Worm (Caenorhabditis elegans) whole organism, late embryonic: ENCODE data around the gene cyp-25A3.

ENCODE experiments used
- C08G9.2 ChIP-seq: sonication (generic microtip); optimal IDR thresholded peaks from 2 replicates; lab custom pipeline; 2016; ENCODE audit warnings: mild to moderate bottlenecking, missing genetic modification characterization, moderate library complexity, missing compliant biosample characterization
- ahr-1 ChIP-seq: sonication (generic microtip); optimal IDR thresholded peaks from 2 replicates; lab custom pipeline; 2016; ENCODE audit warnings: missing genetic modification characterization, missing compliant biosample characterization
- ama-1 ChIP-seq: fragments of 150-350 bp; optimal IDR thresholded peaks from 2 replicates; lab custom pipeline; 2014
- ceh-14 ChIP-seq: sonication (generic microtip); optimal IDR thresholded peaks from 2 replicates; lab custom pipeline; 2016; ENCODE audit warnings: missing genotype, missing genetic modification characterization, missing compliant biosample characterization
- ceh-18 ChIP-seq: sonication (generic microtip); optimal IDR thresholded peaks from 2 replicates; lab custom pipeline; 2016; ENCODE audit warnings: missing genetic modification characterization, missing compliant biosample characterization
- ceh-19 ChIP-seq: fragments of 200-800 bp; sonication (Bioruptor generic); optimal IDR thresholded peaks from 2 replicates; lab custom pipeline; 2018; ENCODE audit warnings: mild to moderate bottlenecking, missing genetic modification characterization, missing compliant biosample characterization
- ceh-2 ChIP-seq: sonication (generic microtip); optimal IDR thresholded peaks from 2 replicates; lab custom pipeline; 2016; ENCODE audit warnings: missing genotype, missing genetic modification characterization, missing compliant biosample characterization
- ceh-22 ChIP-seq: sonication (generic microtip); optimal IDR thresholded peaks from 2 replicates; lab custom pipeline; 2017; ENCODE audit warnings: missing biosample characterization, missing genetic modification characterization
- ceh-24 ChIP-seq: sonication (generic microtip); optimal IDR thresholded peaks from 2 replicates; lab custom pipeline; 2016; ENCODE audit warnings: mild to moderate bottlenecking, missing genetic modification characterization, missing compliant biosample characterization
- ceh-30 ChIP-seq: fragments of 150-350 bp; optimal IDR thresholded peaks from 2 replicates; lab custom pipeline; 2014; ENCODE audit warnings: missing biosample characterization, missing genetic modification characterization
- ceh-31 ChIP-seq: sonication (generic microtip); optimal IDR thresholded peaks from 2 replicates; lab custom pipeline; 2016; ENCODE audit warnings: missing genetic modification characterization, missing compliant biosample characterization
- ceh-34 ChIP-seq: sonication (generic microtip); optimal IDR thresholded peaks from 2 replicates; lab custom pipeline; 2016; ENCODE audit warnings: mild to moderate bottlenecking, missing genetic modification characterization, missing compliant biosample characterization
- ceh-45 ChIP-seq: fragments of 200-800 bp; sonication (Bioruptor generic); IDR thresholded peaks from 2 replicates; pipeline ENCODE4 v1.3.6; 2022; ENCODE audit warnings: missing genetic modification reagents, missing genetic modification characterization, missing compliant biosample characterization
- ceh-48 ChIP-seq: sonication (generic microtip); optimal IDR thresholded peaks from 2 replicates; lab custom pipeline; 2016; ENCODE audit warnings: missing genetic modification characterization, inconsistent platforms, missing compliant biosample characterization
- elt-2 ChIP-seq: sonication (generic microtip); optimal IDR thresholded peaks from 2 replicates; lab custom pipeline; 2016; ENCODE audit warnings: missing genetic modification reagents, missing genetic modification characterization, missing compliant biosample characterization
- fax-1 ChIP-seq: sonication (generic microtip); optimal IDR thresholded peaks from 2 replicates; lab custom pipeline; 2016; ENCODE audit warnings: missing genotype, missing genetic modification characterization, missing compliant biosample characterization
- hlh-13 ChIP-seq: fragments of 200-800 bp; sonication (Bioruptor generic); optimal IDR thresholded peaks from 2 replicates; lab custom pipeline; 2018; ENCODE audit warnings: mild to moderate bottlenecking, missing genetic modification characterization, missing compliant biosample characterization
- hlh-15 ChIP-seq: sonication (generic microtip); optimal IDR thresholded peaks from 2 replicates; lab custom pipeline; 2016; ENCODE audit warnings: missing genetic modification characterization, missing compliant biosample characterization
- hlh-30 ChIP-seq: sonication (generic microtip); optimal IDR thresholded peaks from 2 replicates; lab custom pipeline; 2017; ENCODE audit warnings: antibody characterized with exemption, missing genetic modification characterization, missing compliant biosample characterization; ENCODE audit not compliant: insufficient read depth
- hlh-8 ChIP-seq: sonication (generic microtip); optimal IDR thresholded peaks from 2 replicates; lab custom pipeline; 2016; ENCODE audit warnings: missing genotype, missing genetic modification characterization, missing compliant biosample characterization
- lin-11 ChIP-seq: fragments of 200-800 bp; sonication (Bioruptor generic); optimal IDR thresholded peaks from 2 replicates; lab custom pipeline; 2018; ENCODE audit warnings: mild to moderate bottlenecking, missing genetic modification characterization, missing compliant biosample characterization
- madf-2 ChIP-seq: sonication (generic microtip); optimal IDR thresholded peaks from 2 replicates; lab custom pipeline; 2017; ENCODE audit warnings: missing genetic modification characterization, missing compliant biosample characterization
- mec-3 ChIP-seq: sonication (generic microtip); optimal IDR thresholded peaks from 2 replicates; lab custom pipeline; 2016; ENCODE audit warnings: borderline replicate concordance, missing genetic modification characterization, missing compliant biosample characterization
- nfya-1 ChIP-seq: sonication (generic microtip); optimal IDR thresholded peaks from 2 replicates; lab custom pipeline; 2017; ENCODE audit warnings: missing genetic modification characterization, mild to moderate bottlenecking, missing compliant biosample characterization, antibody characterized with exemption, moderate library complexity
- npax-4 ChIP-seq: sonication (generic microtip); optimal IDR thresholded peaks from 2 replicates; lab custom pipeline; 2016; ENCODE audit warnings: missing genetic modification characterization, missing compliant biosample characterization
- pat-9 ChIP-seq: fragments of 200-800 bp; sonication (Bioruptor generic); optimal IDR thresholded peaks from 2 replicates; lab custom pipeline; 2018; ENCODE audit warnings: mild to moderate bottlenecking, missing genetic modification characterization, moderate library complexity, missing compliant biosample characterization
- pha-4 ChIP-seq: fragments of 150-350 bp; optimal IDR thresholded peaks from 2 replicates; lab custom pipeline; 2018; ENCODE audit warnings: missing biosample characterization, missing genetic modification reagents, missing genetic modification characterization
- pqm-1 ChIP-seq: sonication (generic microtip); optimal IDR thresholded peaks from 2 replicates; lab custom pipeline; 2016; ENCODE audit warnings: missing genetic modification characterization, missing compliant biosample characterization
- pros-1 ChIP-seq: fragments of 150-350 bp; optimal IDR thresholded peaks from 2 replicates; lab custom pipeline; 2014; ENCODE audit warnings: missing biosample characterization, missing genetic modification reagents, missing genetic modification characterization
- ref-2 ChIP-seq: sonication (generic microtip); optimal IDR thresholded peaks from 2 replicates; lab custom pipeline; 2016; ENCODE audit warnings: missing genetic modification characterization, missing compliant biosample characterization
- rnt-1 ChIP-seq: sonication (generic microtip); optimal IDR thresholded peaks from 2 replicates; lab custom pipeline; 2016; ENCODE audit warnings: missing genetic modification characterization, missing compliant biosample characterization
- sdc-2 ChIP-seq: sonication (generic microtip); optimal IDR thresholded peaks from 2 replicates; lab custom pipeline; 2016; ENCODE audit warnings: missing genotype, missing genetic modification characterization, missing compliant biosample characterization
- syd-9 ChIP-seq: sonication (generic microtip); optimal IDR thresholded peaks from 2 replicates; lab custom pipeline; 2016; ENCODE audit warnings: mild to moderate bottlenecking, missing genetic modification characterization, moderate library complexity, missing compliant biosample characterization
- tbx-2 ChIP-seq: sonication (generic microtip); optimal IDR thresholded peaks from 2 replicates; lab custom pipeline; 2016; ENCODE audit warnings: missing genetic modification characterization, missing compliant biosample characterization
- ttx-3 ChIP-seq: sonication (generic microtip); optimal IDR thresholded peaks from 2 replicates; lab custom pipeline; 2016; ENCODE audit warnings: missing genetic modification reagents, missing genetic modification characterization, missing compliant biosample characterization
- unc-42 ChIP-seq: sonication (generic microtip); optimal IDR thresholded peaks from 2 replicates; lab custom pipeline; 2016; ENCODE audit warnings: missing genotype, missing genetic modification characterization, missing compliant biosample characterization
- unc-55 ChIP-seq: sonication (generic microtip); optimal IDR thresholded peaks from 2 replicates; lab custom pipeline; 2017; ENCODE audit warnings: missing biosample characterization, missing genetic modification reagents, missing genetic modification characterization
- zip-5 ChIP-seq: sonication (generic microtip); optimal IDR thresholded peaks from 2 replicates; lab custom pipeline; 2016; ENCODE audit warnings: missing genetic modification characterization, missing compliant biosample characterization

The cyp-25A3 gene

DNA sequence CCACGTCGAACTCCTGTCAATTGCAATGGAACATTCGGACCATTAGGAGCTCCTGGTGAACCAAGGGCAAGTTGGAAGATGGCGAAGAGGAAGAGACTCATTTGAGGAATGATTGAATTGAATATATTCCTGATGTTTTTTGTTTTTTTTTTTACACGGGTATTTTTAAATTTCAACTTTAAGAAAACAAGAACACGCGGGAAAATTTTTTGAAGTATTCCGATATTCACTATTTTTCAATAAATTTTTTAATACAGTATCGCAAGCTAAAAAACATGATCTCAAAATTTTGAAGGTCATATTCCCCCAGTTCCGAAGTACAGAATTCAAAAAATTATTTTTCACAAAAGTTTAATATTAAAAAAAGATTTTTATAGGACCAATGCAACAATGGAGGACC lies 10.4 kb downstream of the cyp-25A3 start, which contains the start of gene cnnm-5:
TSS of gene cnnm-5 (minus strand) at position 101 of the 400 bp plus-strand sequence.
- TF ChIP-seq unc-42 (tag; lab: Kevin White, UChicago) (no peak), madf-2 (tag; lab: Kevin White, UChicago) (no peak), ttx-3 (tag; lab: Kevin White, UChicago) (no peak), ceh-24 (tag; lab: Kevin White, UChicago) (no peak), elt-2 (tag; lab: Kevin White, UChicago) (no peak), pat-9 (tag; lab: Kevin White, UChicago) (no peak), mec-3 (tag; lab: Kevin White, UChicago) (no peak), ama-1 (lab: Kevin White, UChicago) (no peak), pqm-1 (tag; lab: Kevin White, UChicago) (no peak), hlh-13 (GFP tag; lab: Kevin White, UChicago) (no peak), ceh-22 (tag; lab: Kevin White, UChicago) (no peak), ceh-48 (tag; lab: Kevin White, UChicago) (no peak), fax-1 (tag; lab: Kevin White, UChicago) (no peak), hlh-30 (tag; lab: Kevin White, UChicago) (no peak), ref-2 (tag; lab: Kevin White, UChicago) (no peak), lin-11 (tag; lab: Kevin White, UChicago) (no peak), hlh-15 (tag; lab: Kevin White, UChicago) (no peak)

DNA sequence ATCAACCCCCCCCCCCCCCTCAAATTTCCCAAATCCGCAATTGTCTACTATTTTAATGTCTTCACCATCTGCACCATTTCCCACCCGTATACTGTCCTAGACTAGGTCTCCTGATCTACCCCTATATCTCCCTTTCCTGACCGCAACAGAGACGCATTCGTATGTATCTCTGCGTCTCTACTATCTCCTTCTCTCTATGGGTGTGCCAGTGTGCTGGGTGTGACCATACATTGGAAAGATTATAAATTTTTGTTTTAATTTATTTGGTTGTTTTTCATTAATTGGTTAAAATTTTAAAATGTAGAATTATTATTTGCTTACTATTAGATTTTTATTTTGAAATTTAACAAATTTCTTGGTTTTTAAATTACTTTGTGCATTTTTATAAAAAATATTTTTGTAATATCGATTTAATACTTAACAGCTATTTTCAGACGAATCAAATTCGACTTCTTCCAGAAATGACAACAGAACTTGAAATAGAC lies 17.5 kb downstream of the cyp-25A3 start, which contains the start of gene amx-1:
TSS of gene amx-1 (plus strand) at position 435 of the 485 bp plus-strand sequence.
- peak; percentile 58 for TF ChIP-seq hlh-30 (tag; lab: Kevin White, UChicago)
- peak; percentile 4 for TF ChIP-seq ceh-31 (tag; lab: Kevin White, UChicago)
- no peak for TF ChIP-seq npax-4

DNA sequence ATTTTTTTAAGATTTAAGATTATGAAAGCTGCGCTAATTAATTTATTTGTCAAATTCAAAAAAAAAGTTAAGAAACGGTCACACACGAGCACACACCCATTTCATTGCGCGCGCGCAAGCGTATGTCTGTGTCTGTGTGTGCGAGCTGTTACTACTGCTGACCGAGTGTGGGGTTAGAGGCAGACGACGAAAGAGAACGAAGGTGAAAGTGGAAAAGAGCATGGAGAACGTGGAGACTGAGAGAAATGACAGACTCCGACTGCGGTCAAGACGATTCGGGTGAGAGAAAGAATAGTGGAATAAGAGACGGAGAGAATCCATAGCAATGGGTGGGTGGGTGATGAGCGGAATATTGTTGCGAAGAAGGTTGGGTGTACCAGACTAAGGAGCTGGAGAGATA lies 19.4 kb downstream of the cyp-25A3 start:
- TF ChIP-seq pros-1 (tag; lab: Kevin White, UChicago) (peak; percentile 88), ref-2 (tag; lab: Kevin White, UChicago) (peak; percentile 69), ahr-1 (no peak), ceh-34 (tag; lab: Kevin White, UChicago) (peak; percentile 45), hlh-30 (tag; lab: Kevin White, UChicago) (peak; percentile 77), rnt-1 (peak; percentile 93), syd-9 (tag; lab: Kevin White, UChicago) (peak; percentile 57), ceh-2 (tag; lab: Kevin White, UChicago) (peak; percentile 39), unc-55 (peak; percentile 96), ceh-19 (peak; percentile 20), ceh-30 (tag; lab: Kevin White, UChicago) (peak; percentile 55), sdc-2 (peak; percentile 67), pha-4 (tag; lab: Kevin White, UChicago) (no peak), pat-9 (tag; lab: Kevin White, UChicago) (no peak), ceh-31 (tag; lab: Kevin White, UChicago) (peak; percentile 81), hlh-15 (tag; lab: Kevin White, UChicago) (no peak), nfya-1 (tag; lab: Kevin White, UChicago) (peak; percentile 79), zip-5 (tag; lab: Kevin White, UChicago) (no peak), ama-1 (lab: Kevin White, UChicago) (peak; percentile 16), hlh-8 (tag; lab: Kevin White, UChicago) (no peak), ceh-45 (no peak), unc-42 (tag; lab: Kevin White, UChicago) (peak; percentile 40), ceh-14 (tag; lab: Kevin White, UChicago) (peak; percentile 44), ceh-18 (tag; lab: Kevin White, UChicago) (peak; percentile 53), elt-2 (tag; lab: Kevin White, UChicago) (peak; percentile 21), C08G9.2 (tag; lab: Kevin White, UChicago) (peak; percentile 23), tbx-2 (tag; lab: Kevin White, UChicago) (peak; percentile 71)
- TF ChIP-seq, all 69 proteins: peak for 20
